Worm (Caenorhabditis elegans) whole organism, L4 larva: ENCODE measurements around the gene R09A8.1.

Source experiments
- D1046.2 ChIP-seq: fragments of 200-800 bp; sonication (Bioruptor generic); IDR thresholded peaks from 2 replicates; pipeline ENCODE4 v1.3.6; 2022; ENCODE audit warnings: missing genetic modification characterization, missing compliant biosample characterization
- aha-1 ChIP-seq: fragments of 150-350 bp; peaks from one replicate; lab custom pipeline; 2014; ENCODE audit warnings: missing biosample characterization, missing genetic modification characterization
- arid-1 ChIP-seq: fragments of 200-800 bp; sonication (Bioruptor generic); conservative IDR thresholded peaks from 2 replicates; pipeline ENCODE4 v1.3.6; 2022; ENCODE audit warnings: missing genetic modification reagents, missing genetic modification characterization, missing compliant biosample characterization
- ces-1 ChIP-seq: fragments of 150-350 bp; sonication (generic microtip); optimal IDR thresholded peaks from 4 replicates; lab custom pipeline; 2014; ENCODE audit warnings: missing biosample characterization, missing genetic modification reagents, missing genetic modification characterization
- cey-2 ChIP-seq: sonication (generic microtip); optimal IDR thresholded peaks from 3 replicates; lab custom pipeline; 2017; ENCODE audit warnings: missing genetic modification characterization, mild to moderate bottlenecking, missing compliant biosample characterization, antibody characterized with exemption, borderline replicate concordance; ENCODE audit not compliant: insufficient read depth
- dmd-6 ChIP-seq: fragments of 200-800 bp; sonication (Bioruptor generic); IDR thresholded peaks from 2 replicates; pipeline ENCODE4 v1.3.6; 2022; ENCODE audit warnings: missing genetic modification reagents, missing genetic modification characterization, missing compliant biosample characterization
- duxl-1 ChIP-seq: sonication (generic microtip); optimal IDR thresholded peaks from 2 replicates; lab custom pipeline; 2016; ENCODE audit warnings: mild to moderate bottlenecking, missing genetic modification characterization, moderate library complexity, missing compliant biosample characterization; ENCODE audit not compliant: poor library complexity
- gei-8 ChIP-seq: fragments of 200-800 bp; sonication (Bioruptor generic); optimal IDR thresholded peaks from 2 replicates; lab custom pipeline; 2018; ENCODE audit warnings: mild to moderate bottlenecking, missing genetic modification characterization, missing compliant biosample characterization
- hmg-1.1 ChIP-seq: fragments of 200-800 bp; sonication (Bioruptor generic); IDR thresholded peaks from 2 replicates; pipeline ENCODE4 v1.3.6; 2022; ENCODE audit warnings: missing genetic modification reagents, missing genetic modification characterization, missing compliant biosample characterization
- jun-1 ChIP-seq: fragments of 150-350 bp; optimal IDR thresholded peaks from 2 replicates; lab custom pipeline; 2014; ENCODE audit warnings: missing biosample characterization, missing genetic modification reagents, missing genetic modification characterization
- lim-7 ChIP-seq: fragments of 200-800 bp; sonication (Bioruptor generic); IDR thresholded peaks from 2 replicates; pipeline ENCODE4 v1.3.6; 2022; ENCODE audit warnings: missing genetic modification characterization, missing compliant biosample characterization
- lin-15B ChIP-seq: fragments of 150-350 bp; sonication (generic microtip); optimal IDR thresholded peaks from 3 replicates; lab custom pipeline; 2014; ENCODE audit warnings: missing biosample characterization, missing genetic modification characterization
- mep-1 ChIP-seq: fragments of 150-350 bp; sonication (generic microtip); optimal IDR thresholded peaks from 3 replicates; lab custom pipeline; 2014; ENCODE audit warnings: missing biosample characterization, missing genetic modification characterization
- mxl-2 ChIP-seq: fragments of 200-800 bp; sonication (Bioruptor generic); conservative IDR thresholded peaks from 2 replicates; pipeline ENCODE4 v1.3.6; 2022; ENCODE audit warnings: missing genetic modification reagents, missing genetic modification characterization, missing compliant biosample characterization
- nhr-102 ChIP-seq: sonication (generic microtip); optimal IDR thresholded peaks from 2 replicates; lab custom pipeline; 2016; ENCODE audit warnings: mild to moderate bottlenecking, missing genetic modification characterization, moderate library complexity, missing compliant biosample characterization
- nhr-111 ChIP-seq: fragments of 200-800 bp; sonication (Bioruptor generic); optimal IDR thresholded peaks from 2 replicates; lab custom pipeline; 2018; ENCODE audit warnings: mild to moderate bottlenecking, missing genetic modification characterization, missing compliant biosample characterization
- nhr-42 ChIP-seq: fragments of 200-800 bp; sonication (Bioruptor generic); IDR thresholded peaks from 2 replicates; pipeline ENCODE4 v1.3.6; 2022; ENCODE audit warnings: missing genetic modification characterization, missing compliant biosample characterization
- nhr-77 ChIP-seq: fragments of 150-350 bp; optimal IDR thresholded peaks from 2 replicates; lab custom pipeline; 2014; ENCODE audit warnings: missing biosample characterization, missing genetic modification characterization
- php-3 ChIP-seq: fragments of 200-800 bp; sonication (Bioruptor generic); IDR thresholded peaks from 2 replicates; pipeline ENCODE4 v1.3.6; 2022; ENCODE audit warnings: missing genetic modification reagents, missing genetic modification characterization, missing compliant biosample characterization
- rbr-2 ChIP-seq: sonication (generic microtip); optimal IDR thresholded peaks from 2 replicates; lab custom pipeline; 2016; ENCODE audit warnings: missing genotype, missing genetic modification characterization, missing compliant biosample characterization
- saeg-2 ChIP-seq: fragments of 200-800 bp; sonication (Bioruptor generic); IDR thresholded peaks from 2 replicates; pipeline ENCODE4 v1.3.6; 2022; ENCODE audit warnings: missing genetic modification reagents, missing genetic modification characterization, missing compliant biosample characterization
- sdz-12 ChIP-seq: fragments of 200-800 bp; sonication (Bioruptor generic); optimal IDR thresholded peaks from 2 replicates; lab custom pipeline; 2018; ENCODE audit warnings: mild to moderate bottlenecking, missing genetic modification characterization, missing compliant biosample characterization
- skn-1 ChIP-seq: fragments of 150-350 bp; optimal IDR thresholded peaks from 2 replicates; lab custom pipeline; 2014; ENCODE audit warnings: missing biosample characterization, missing genetic modification characterization
- unc-62 ChIP-seq, 3 experiments: fragments of 150-350 bp in 1 of 3; sonication (generic microtip); optimal IDR thresholded peaks in 2 of 3; peaks in 1 of 3; 1 replicate in 1 of 3; 2 replicates in 2 of 3; lab custom pipeline; 2014 to 2017; ENCODE audit warnings: missing biosample characterization in 3 of 3, missing genetic modification characterization in 3 of 3, missing genetic modification reagents in 3 of 3, missing genotype in 1 of 3

Gene R09A8.1

DNA sequence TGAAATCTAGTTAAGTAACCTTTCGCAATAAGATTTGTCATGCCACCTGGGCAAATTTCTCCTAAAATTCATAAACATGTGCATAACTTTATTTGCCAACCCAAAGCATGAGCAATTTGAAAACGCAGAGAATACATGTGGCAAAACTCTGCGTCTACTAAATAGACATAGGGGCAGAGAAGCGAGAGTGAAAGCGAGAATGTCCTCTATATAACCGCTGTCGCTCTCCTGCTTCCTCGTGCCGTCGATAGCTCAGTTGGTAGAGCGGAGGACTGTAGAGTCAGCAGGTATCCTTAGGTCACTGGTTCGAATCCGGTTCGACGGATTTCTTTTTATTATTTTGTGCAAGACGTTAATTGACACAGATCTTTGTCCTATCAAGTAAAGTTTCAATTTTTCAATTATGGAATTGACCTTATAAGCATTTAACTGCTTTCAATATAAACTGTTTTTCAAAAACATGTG, 51.5 kb downstream of the R09A8.1 start (continued):
- TF ChIP-seq gei-8 = peak; percentile 92
- TF ChIP-seq saeg-2 (GFP tag; lab: Robert Waterston, UW) = peak; percentile 77
- TF ChIP-seq sdz-12 = peak; percentile 89
- TF ChIP-seq nhr-77 = no peak
- TF ChIP-seq nhr-42 = peak; percentile 86
- TF ChIP-seq arid-1 (GFP tag; lab: Robert Waterston, UW) = peak; percentile 95
- TF ChIP-seq lin-15B (tag; lab: Kevin White, UChicago) = no peak
- peak; percentile 90 for TF ChIP-seq nhr-102
- peak; percentile 70 for TF ChIP-seq dmd-6
- no peak for TF ChIP-seq skn-1 (tag; lab: Kevin White, UChicago)
- TF ChIP-seq D1046.2 (GFP tag; lab: Robert Waterston, UW) = peak; percentile 89
- TF ChIP-seq php-3 (GFP tag; lab: Robert Waterston, UW) = peak; percentile 76
- peak; percentile 83 for TF ChIP-seq nhr-111 (GFP tag; lab: Kevin White, UChicago)
- TF ChIP-seq cey-2 (tag; lab: Kevin White, UChicago) = no peak
- peak; percentile 85 for TF ChIP-seq duxl-1
- TF ChIP-seq rbr-2 (tag; lab: Kevin White, UChicago) = peak; percentile 86
- peak; percentile 96 for TF ChIP-seq lim-7
- TF ChIP-seq, all 104 proteins: peak for 75

DNA sequence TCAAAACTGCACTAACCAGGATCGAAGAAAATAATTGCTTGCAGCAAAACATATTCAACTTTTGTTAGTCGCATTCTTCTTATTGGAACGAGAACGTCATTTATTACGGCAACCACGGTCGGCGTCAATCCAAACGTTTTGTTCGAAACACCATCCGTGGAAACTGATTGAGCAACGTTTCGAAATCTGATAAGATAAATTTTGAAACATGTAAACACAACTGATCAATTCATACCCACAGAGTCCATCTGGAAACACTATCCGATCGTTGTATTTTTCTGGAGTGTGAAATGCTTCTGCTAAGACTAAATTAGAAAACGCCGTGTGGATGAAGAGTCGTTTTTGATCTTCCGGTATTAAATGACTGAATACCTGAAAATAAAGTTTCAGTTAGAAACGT, 52.2 kb downstream of the R09A8.1 start:
- TF ChIP-seq aha-1 (peak; percentile 41), php-3 (GFP tag; lab: Robert Waterston, UW) (no peak), hmg-1.1 (GFP tag; lab: Robert Waterston, UW) (0 out of 2 replicates have a peak, but pooled peaks have one; percentile 20), ces-1 (GFP tag; lab: Kevin White, UChicago) (no peak), mxl-2 (0 out of 2 replicates have a peak, but pooled peaks have one; percentile 29), jun-1 (tag; lab: Kevin White, UChicago) (no peak), unc-62 (GFP tag; optimal IDR thresholded peaks at IDR 0.05 in 1 of 2; lab: Kevin White, UChicago) (peak in 1 of 2 experiments; percentile 35), unc-62 (tag; optimal IDR thresholded peaks at IDR 0.05; lab: Kevin White, UChicago) (no peak), mep-1 (tag; lab: Kevin White, UChicago) (no peak)
